Worm (Caenorhabditis elegans): ENCODE results near the gene gldi-2.

gldi-2 gene

DNA sequence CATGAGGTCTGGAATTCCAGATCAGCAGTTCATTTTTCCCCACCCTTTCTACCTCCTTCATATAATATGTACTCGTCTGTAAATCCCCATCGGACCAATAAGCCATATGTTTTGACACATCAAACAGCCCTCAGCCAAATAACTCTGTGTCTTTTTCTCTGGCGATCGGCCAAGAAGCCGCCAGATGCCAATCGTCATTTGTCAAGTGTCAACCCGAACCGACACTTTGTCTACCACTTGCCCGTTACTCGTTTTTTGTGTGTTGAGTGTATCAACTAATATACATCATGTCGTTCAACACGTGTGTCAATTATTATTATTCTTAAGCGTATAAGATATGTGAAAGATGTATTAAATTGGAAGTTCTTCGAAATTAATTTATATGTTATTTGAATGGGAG is 40.0 kb downstream of the gldi-2 start (continued):
- no peak for TF ChIP-seq php-3 (GFP tag; IDR thresholded peaks at IDR 0.05)
- TF ChIP-seq skn-1 (tag; optimal IDR thresholded peaks at IDR 0.05): no peak
- TF ChIP-seq ceh-44 (GFP tag; IDR thresholded peaks at IDR 0.05): no peak
- TF ChIP-seq tra-1 (GFP tag; IDR thresholded peaks at IDR 0.05): peak; percentile 78
- TF ChIP-seq hlh-30 (tag; optimal IDR thresholded peaks at IDR 0.05; ENCODE audit: insufficient read depth): peak; percentile 41
- no peak for TF ChIP-seq madf-9 (GFP tag; conservative IDR thresholded peaks at IDR 0.05)
- TF ChIP-seq F44E2.7 (GFP tag; IDR thresholded peaks at IDR 0.05): no peak
- peak; percentile 2 for TF ChIP-seq mes-2 (tag; optimal IDR thresholded peaks at IDR 0.05; ENCODE audit: poor library complexity, severe bottlenecking)

- TF ChIP-seq nhr-28 (tag; optimal IDR thresholded peaks at IDR 0.05): peak; percentile 51
- TF ChIP-seq dmd-6 (GFP tag; IDR thresholded peaks at IDR 0.05): peak; percentile 53
- TF ChIP-seq hlh-11 (tag; optimal IDR thresholded peaks at IDR 0.05): peak; percentile 38
- TF ChIP-seq F37D6.2 (tag; optimal IDR thresholded peaks at IDR 0.05): peak; percentile 19
- no peak for TF ChIP-seq spr-3 (GFP tag; optimal IDR thresholded peaks at IDR 0.05)
- peak; percentile 77 for TF ChIP-seq ctbp-1 (GFP tag; IDR thresholded peaks at IDR 0.05)
- no peak; the same call in 1 of the 2 replicates for TF ChIP-seq ceh-20 (GFP tag; IDR thresholded peaks at IDR 0.05)
- peak; percentile 5 for TF ChIP-seq hlh-30 (tag; optimal IDR thresholded peaks at IDR 0.05; ENCODE audit: insufficient read depth)
- no peak for TF ChIP-seq pha-4 (GFP tag; IDR thresholded peaks at IDR 0.05)
- no peak for TF ChIP-seq pha-4 (tag; optimal IDR thresholded peaks at IDR 0.05)
- no peak for TF ChIP-seq F10B5.3 (tag; optimal IDR thresholded peaks at IDR 0.05)
- TF ChIP-seq daf-19 (GFP tag; conservative IDR thresholded peaks at IDR 0.05): no peak
- peak; percentile 21 for TF ChIP-seq aha-1 (tag)
- TF ChIP-seq saeg-2 (GFP tag; IDR thresholded peaks at IDR 0.05): no peak
- TF ChIP-seq ztf-11 (tag; optimal IDR thresholded peaks at IDR 0.05): no peak
- no peak for TF ChIP-seq nhr-237 (tag; optimal IDR thresholded peaks at IDR 0.05)
- TF ChIP-seq cey-2 (tag; optimal IDR thresholded peaks at IDR 0.05; ENCODE audit: borderline replicate concordance, insufficient read depth): no peak
- TF ChIP-seq lin-39 (tag; optimal IDR thresholded peaks at IDR 0.05): no peak
- no peak for TF ChIP-seq R02D3.7 (tag; optimal IDR thresholded peaks at IDR 0.05)
- TF ChIP-seq lsy-2 (tag; optimal IDR thresholded peaks at IDR 0.05): peak in 1 of 2 experiments; percentile 67
- no peak for TF ChIP-seq nhr-102 (tag; optimal IDR thresholded peaks at IDR 0.05)
- no peak for TF ChIP-seq ceh-82 (tag; optimal IDR thresholded peaks at IDR 0.05)
- no peak for TF ChIP-seq rbr-2 (tag; optimal IDR thresholded peaks at IDR 0.05)
- no peak for TF ChIP-seq snpc-1.2 (GFP tag; IDR thresholded peaks at IDR 0.05)
- TF ChIP-seq mxl-2 (GFP tag; conservative IDR thresholded peaks at IDR 0.05): no peak
- no peak for TF ChIP-seq unc-62 (GFP tag; optimal IDR thresholded peaks at IDR 0.05 in 1 of 2)
- TF ChIP-seq unc-62 (tag; optimal IDR thresholded peaks at IDR 0.05): no peak
- 0 out of 2 replicates have a peak, but pooled peaks have one; percentile 49 for TF ChIP-seq tra-1 (GFP tag; IDR thresholded peaks at IDR 0.05)
- TF ChIP-seq egl-43 (GFP tag; IDR thresholded peaks at IDR 0.05): no peak
- TF ChIP-seq mdl-1 (tag; optimal IDR thresholded peaks at IDR 0.05): peak; percentile 25 to 63
- no peak for TF ChIP-seq Y105C5A.15 (GFP tag; IDR thresholded peaks at IDR 0.05)
- no peak for TF ChIP-seq set-16 (GFP tag; IDR thresholded peaks at IDR 0.05)
- TF ChIP-seq nhr-10 (tag; optimal IDR thresholded peaks at IDR 0.05): no peak
- no peak for TF ChIP-seq jun-1 (tag; optimal IDR thresholded peaks at IDR 0.05)
- TF ChIP-seq attf-4 (tag; optimal IDR thresholded peaks at IDR 0.05): no peak
- no peak for TF ChIP-seq mdt-29 (GFP tag; IDR thresholded peaks at IDR 0.05)
- TF ChIP-seq lim-7 (GFP tag; IDR thresholded peaks at IDR 0.05): no peak
- peak; percentile 23 for TF ChIP-seq nhr-48 (tag; optimal IDR thresholded peaks at IDR 0.05)
- no peak for TF ChIP-seq zfp-2 (tag; optimal IDR thresholded peaks at IDR 0.05)
- no peak for TF ChIP-seq fos-1 (tag; optimal IDR thresholded peaks at IDR 0.05)
- TF ChIP-seq zip-11 (GFP tag; IDR thresholded peaks at IDR 0.05): no peak
- peak in 1 of 2 experiments; percentile 14 for TF ChIP-seq hif-1 (tag; optimal IDR thresholded peaks at IDR 0.05)
- TF ChIP-seq nhr-25 (tag; optimal IDR thresholded peaks at IDR 0.05; ENCODE audit: borderline replicate concordance, insufficient read depth): peak; percentile 54
- no peak for TF ChIP-seq tag-97 (GFP tag; IDR thresholded peaks at IDR 0.05)
Measured at ce11 chrII:6823912-6824311, 40.7 kb downstream of the gldi-2 start.
